Fruit fly (Drosophila melanogaster) whole organism, embryonic: Measurements from ENCODE around the gene haf.

Source experiments
- B-H1 ChIP-seq: fragments of 200-800 bp; sonication (Bioruptor generic); IDR thresholded peaks from 3 replicates; pipeline ENCODE4 v1.3.6; 2022; ENCODE audit warnings: missing biosample characterization, missing genetic modification characterization
- Bdp1 ChIP-seq: fragments of 200-800 bp; sonication (Bioruptor generic); optimal IDR thresholded peaks from 3 replicates; lab custom pipeline; 2016; ENCODE audit warnings: missing biosample characterization, missing genetic modification characterization
- CG10209 ChIP-seq: fragments of 200-800 bp; sonication (Bioruptor generic); optimal IDR thresholded peaks from 3 replicates; lab custom pipeline; 2017; ENCODE audit warnings: missing biosample characterization, mild to moderate bottlenecking, missing genetic modification characterization, missing genetic modification reagents
- CG10959 ChIP-seq: fragments of 200-800 bp; sonication (Bioruptor generic); IDR thresholded peaks from 2 replicates; pipeline ENCODE4 v1.3.6; 2022; ENCODE audit warnings: missing biosample characterization, missing genetic modification characterization
- CG11560 ChIP-seq: fragments of 200-800 bp; sonication (Bioruptor generic); IDR thresholded peaks from 3 replicates; pipeline ENCODE4 v1.3.6; 2022; ENCODE audit warnings: missing biosample characterization, missing genetic modification characterization
- CG13123 ChIP-seq: fragments of 200-800 bp; sonication (Bioruptor generic); optimal IDR thresholded peaks from 2 replicates; lab custom pipeline; 2016; ENCODE audit warnings: missing biosample characterization, missing genetic modification characterization
- CG13424 ChIP-seq: fragments of 200-800 bp; sonication (Bioruptor generic); optimal IDR thresholded peaks from 2 replicates; lab custom pipeline; 2019; ENCODE audit warnings: missing biosample characterization, mild to moderate bottlenecking, missing genetic modification characterization, moderate library complexity
- CG17186 ChIP-seq: fragments of 200-800 bp; sonication (Bioruptor generic); optimal IDR thresholded peaks from 3 replicates; lab custom pipeline; 2017; ENCODE audit warnings: missing biosample characterization, missing genetic modification reagents, missing genetic modification characterization
- CG31224 ChIP-seq: fragments of 200-800 bp; sonication (Bioruptor generic); IDR thresholded peaks from 2 replicates; pipeline ENCODE4 v1.3.6; 2022; ENCODE audit warnings: missing biosample characterization, missing genetic modification characterization
- CG32532 ChIP-seq: fragments of 200-800 bp; sonication (Bioruptor generic); IDR thresholded peaks from 2 replicates; pipeline ENCODE4 v1.3.6; 2022; ENCODE audit warnings: missing biosample characterization, missing genetic modification characterization
- CG3281 ChIP-seq: fragments of 200-800 bp; sonication (Bioruptor generic); optimal IDR thresholded peaks from 3 replicates; lab custom pipeline; 2017; ENCODE audit warnings: missing biosample characterization, mild to moderate bottlenecking, missing genetic modification characterization
- CG4820 ChIP-seq: fragments of 200-800 bp; sonication (Bioruptor generic); optimal IDR thresholded peaks from 3 replicates; lab custom pipeline; 2016; ENCODE audit warnings: missing biosample characterization, missing genetic modification characterization
- CG6254 ChIP-seq: fragments of 200-800 bp; sonication (Bioruptor generic); optimal IDR thresholded peaks from 3 replicates; lab custom pipeline; 2017; ENCODE audit warnings: mild to moderate bottlenecking, missing biosample characterization, missing genetic modification reagents, missing genetic modification characterization
- CG6272 ChIP-seq: fragments of 200-800 bp; sonication (Bioruptor generic); IDR thresholded peaks from 2 replicates; pipeline ENCODE4 v1.3.6; 2022; ENCODE audit warnings: missing biosample characterization, missing genetic modification characterization
- CG7372 ChIP-seq: fragments of 200-800 bp; sonication (Bioruptor generic); IDR thresholded peaks from 2 replicates; pipeline ENCODE4 v1.3.6; 2022; ENCODE audit warnings: missing biosample characterization, missing genetic modification characterization
- CG7745 ChIP-seq: fragments of 200-800 bp; sonication (Bioruptor generic); optimal IDR thresholded peaks from 2 replicates; lab custom pipeline; 2018; ENCODE audit warnings: missing biosample characterization, mild to moderate bottlenecking, missing genetic modification characterization, moderate library complexity
- CG7928 ChIP-seq: fragments of 200-800 bp; sonication (Bioruptor generic); optimal IDR thresholded peaks from 2 replicates; lab custom pipeline; 2017; ENCODE audit warnings: missing biosample characterization, mild to moderate bottlenecking, missing genetic modification characterization
- CG8388 ChIP-seq: fragments of 200-800 bp; sonication (Bioruptor generic); optimal IDR thresholded peaks from 2 replicates; lab custom pipeline; 2019; ENCODE audit warnings: missing biosample characterization, mild to moderate bottlenecking, missing genetic modification characterization, moderate library complexity
- CG9609 ChIP-seq: fragments of 200-800 bp; sonication (Bioruptor generic); optimal IDR thresholded peaks from 3 replicates; lab custom pipeline; 2016; ENCODE audit warnings: missing biosample characterization, missing genetic modification characterization
- CG9932 ChIP-seq: fragments of 200-800 bp; sonication (Bioruptor generic); IDR thresholded peaks from 2 replicates; pipeline ENCODE4 v1.3.6; 2022; ENCODE audit warnings: missing biosample characterization, missing genetic modification characterization
- Camta ChIP-seq: fragments of 200-800 bp; sonication (Bioruptor generic); optimal IDR thresholded peaks from 2 replicates; lab custom pipeline; 2016; ENCODE audit warnings: missing biosample characterization, missing genetic modification characterization
- D ChIP-seq, 2 experiments: fragments of 200-800 bp in 1 of 2; fragments of >200 bp in 1 of 2; sonication (Bioruptor generic) in 1 of 2; optimal IDR thresholded peaks; 2 replicates in 1 of 2; 3 replicates in 1 of 2; lab custom pipeline; 2017; ENCODE audit warnings: mild to moderate bottlenecking in 1 of 2, missing biosample characterization in 1 of 2, missing genetic modification characterization in 1 of 2, missing genetic modification reagents in 1 of 2
- E2f1 ChIP-seq: fragments of 200-800 bp; sonication (Bioruptor generic); IDR thresholded peaks from 2 replicates; pipeline ENCODE4 v1.3.6; 2022; ENCODE audit warnings: missing biosample characterization, missing genetic modification characterization
- HmgZ ChIP-seq: fragments of 200-800 bp; sonication (Bioruptor generic); optimal IDR thresholded peaks from 2 replicates; lab custom pipeline; 2018; ENCODE audit warnings: missing biosample characterization, mild to moderate bottlenecking, missing genetic modification characterization
- Hr51 ChIP-seq, 2 experiments: fragments of 200-800 bp; sonication (Bioruptor generic); optimal IDR thresholded peaks; 2 replicates in 1 of 2; 3 replicates in 1 of 2; lab custom pipeline; 2016 to 2018; ENCODE audit warnings: missing biosample characterization in 2 of 2, missing genetic modification characterization in 2 of 2, mild to moderate bottlenecking in 1 of 2, moderate library complexity in 1 of 2
- NC2β ChIP-seq: fragments of 200-800 bp; sonication (Bioruptor generic); optimal IDR thresholded peaks from 2 replicates; lab custom pipeline; 2016; ENCODE audit warnings: missing biosample characterization, missing genetic modification characterization
- Poxn ChIP-seq: fragments of 200-800 bp; sonication (Bioruptor generic); IDR thresholded peaks from 2 replicates; pipeline ENCODE4 v1.3.6; 2022; ENCODE audit warnings: missing biosample characterization, missing genetic modification characterization
- Scr ChIP-seq: fragments of 200-800 bp; sonication (Bioruptor generic); IDR thresholded peaks from 2 replicates; pipeline ENCODE4 v1.3.6; 2022; ENCODE audit warnings: missing biosample characterization, missing genetic modification characterization; ENCODE audit not compliant: partially characterized antibody
- Sox102F ChIP-seq: fragments of 200-800 bp; sonication (Bioruptor generic); optimal IDR thresholded peaks from 2 replicates; lab custom pipeline; 2018; ENCODE audit warnings: missing biosample characterization, mild to moderate bottlenecking, missing genetic modification characterization, moderate library complexity
- Stat92E ChIP-seq, 3 experiments: fragments of >200 bp in 2 of 3; fragments of 200-800 bp in 1 of 3; sonication (Bioruptor generic) in 1 of 3; optimal IDR thresholded peaks; 2 replicates each; lab custom pipeline; 2017 to 2019; ENCODE audit warnings: missing biosample characterization in 3 of 3, missing genetic modification characterization in 3 of 3, mild to moderate bottlenecking in 1 of 3, moderate library complexity in 1 of 3
- bab2 ChIP-seq: fragments of 200-800 bp; sonication (Bioruptor generic); optimal IDR thresholded peaks from 2 replicates; lab custom pipeline; 2016; ENCODE audit warnings: missing biosample characterization, missing genetic modification characterization
- btn ChIP-seq: fragments of 200-800 bp; sonication (Bioruptor generic); optimal IDR thresholded peaks from 2 replicates; lab custom pipeline; 2016; ENCODE audit warnings: missing biosample characterization, missing genetic modification characterization
- dimm ChIP-seq: fragments of 200-800 bp; sonication (Bioruptor generic); IDR thresholded peaks from 2 replicates; pipeline ENCODE4 v1.3.6; 2022; ENCODE audit warnings: missing biosample characterization, missing genetic modification characterization
- fd3F ChIP-seq: fragments of 200-800 bp; sonication (Bioruptor generic); optimal IDR thresholded peaks from 2 replicates; lab custom pipeline; 2018; ENCODE audit warnings: missing biosample characterization, mild to moderate bottlenecking, missing genetic modification characterization, moderate library complexity
- gcm ChIP-seq: fragments of 200-800 bp; sonication (Bioruptor generic); optimal IDR thresholded peaks from 2 replicates; lab custom pipeline; 2019; ENCODE audit warnings: missing biosample characterization, mild to moderate bottlenecking, missing genetic modification characterization, moderate library complexity
- gcm2 ChIP-seq: fragments of 200-800 bp; sonication (Bioruptor generic); optimal IDR thresholded peaks from 2 replicates; lab custom pipeline; 2016; ENCODE audit warnings: missing biosample characterization, missing genetic modification characterization
- h ChIP-seq: fragments of >200 bp; optimal IDR thresholded peaks from 2 replicates; lab custom pipeline; 2017
- hb ChIP-seq: fragments of 200-800 bp; sonication (Bioruptor generic); IDR thresholded peaks from 3 replicates; pipeline ENCODE4 v1.3.6; 2022; ENCODE audit warnings: missing biosample characterization, missing genetic modification characterization; ENCODE audit not compliant: partially characterized antibody
- lilli ChIP-seq: fragments of 200-800 bp; sonication (Bioruptor generic); optimal IDR thresholded peaks from 3 replicates; lab custom pipeline; 2016; ENCODE audit warnings: missing biosample characterization, missing genetic modification characterization
- maf-S ChIP-seq: fragments of 200-800 bp; sonication (Bioruptor generic); optimal IDR thresholded peaks from 2 replicates; lab custom pipeline; 2016; ENCODE audit warnings: missing biosample characterization, missing genetic modification characterization
- mld ChIP-seq: fragments of 200-800 bp; sonication (Bioruptor generic); IDR thresholded peaks from 3 replicates; pipeline ENCODE4 v1.3.6; 2022; ENCODE audit warnings: missing biosample characterization, missing genetic modification characterization; ENCODE audit not compliant: partially characterized antibody
- odd ChIP-seq: fragments of 200-800 bp; sonication (Bioruptor generic); optimal IDR thresholded peaks from 2 replicates; lab custom pipeline; 2017; ENCODE audit warnings: missing biosample characterization, mild to moderate bottlenecking, missing genetic modification characterization
- psq ChIP-seq: fragments of 200-800 bp; sonication (Bioruptor generic); optimal IDR thresholded peaks from 2 replicates; lab custom pipeline; 2017; ENCODE audit warnings: missing biosample characterization, missing genetic modification characterization
- shn ChIP-seq: fragments of 200-800 bp; sonication (Bioruptor generic); optimal IDR thresholded peaks from 3 replicates; lab custom pipeline; 2016; ENCODE audit warnings: missing biosample characterization, missing genetic modification characterization
- slbo ChIP-seq: fragments of 200-800 bp; sonication (Bioruptor generic); IDR thresholded peaks from 2 replicates; pipeline ENCODE4 v1.3.6; 2022; ENCODE audit warnings: missing biosample characterization, missing genetic modification characterization
- so ChIP-seq: fragments of 200-800 bp; sonication (Bioruptor generic); IDR thresholded peaks from 3 replicates; pipeline ENCODE4 v1.3.6; 2022; ENCODE audit warnings: missing biosample characterization, missing genetic modification characterization
- stwl ChIP-seq: fragments of 200-800 bp; sonication (Bioruptor generic); optimal IDR thresholded peaks from 3 replicates; lab custom pipeline; 2018; ENCODE audit warnings: missing biosample characterization, mild to moderate bottlenecking, missing genetic modification characterization, moderate library complexity
- tna ChIP-seq: fragments of 200-800 bp; sonication (Bioruptor generic); IDR thresholded peaks from 2 replicates; pipeline ENCODE4 v1.3.6; 2022; ENCODE audit warnings: missing biosample characterization, missing genetic modification characterization; ENCODE audit not compliant: partially characterized antibody
- trem ChIP-seq: fragments of 200-800 bp; optimal IDR thresholded peaks from 3 replicates; lab custom pipeline; 2019; ENCODE audit warnings: missing biosample characterization, mild to moderate bottlenecking, missing genetic modification characterization, moderate library complexity
- usp ChIP-seq: fragments of >200 bp; optimal IDR thresholded peaks from 2 replicates; lab custom pipeline; 2017; ENCODE audit warnings: missing biosample characterization, missing genetic modification characterization
- vvl ChIP-seq: fragments of 200-800 bp; sonication (Bioruptor generic); IDR thresholded peaks from 2 replicates; pipeline ENCODE4 v1.3.6; 2022; ENCODE audit warnings: missing biosample characterization, missing genetic modification characterization

haf gene

DNA sequence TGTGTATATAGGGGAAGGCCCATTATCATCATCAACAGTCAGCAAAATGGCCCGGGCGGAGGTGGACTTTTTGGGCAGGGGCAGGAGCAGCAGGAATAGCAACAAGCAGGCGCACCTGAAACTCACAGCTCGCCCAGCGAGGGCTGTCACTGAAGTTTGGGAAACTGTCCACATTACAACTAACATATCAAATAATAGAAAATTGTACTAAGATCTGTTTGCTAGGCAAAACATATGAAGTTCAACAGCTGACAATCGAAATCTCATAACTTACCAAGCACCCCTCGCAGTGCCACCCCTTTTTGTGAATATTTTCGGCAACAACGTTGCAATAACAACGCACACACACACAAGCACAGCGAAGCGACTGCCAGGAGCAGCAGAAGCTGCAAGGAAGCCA, 69.8 kb downstream of the haf start (continued):
- TF ChIP-seq btn (peak; percentile 23), bab2 (GFP tag; lab: Kevin White, UChicago) (peak; percentile 68), tna (no peak), gcm2 (peak; percentile 44), h (lab: Kevin White, UChicago) (no peak), psq (GFP tag; lab: Kevin White, UChicago) (peak; percentile 23), CG10959 (no peak), CG9609 (GFP tag; lab: Kevin White, UChicago) (peak; percentile 67), trem (tag; lab: Kevin White, UChicago) (no peak), vvl (peak; percentile 93), CG13424 (tag; lab: Kevin White, UChicago) (peak; percentile 70), CG7372 (GFP tag; lab: Robert Waterston, UW) (peak; percentile 76), Scr (GFP tag; lab: Robert Waterston, UW) (no peak), D (optimal IDR thresholded peaks at IDR 0.05; lab: Kevin White, UChicago) (no peak), D (GFP tag; optimal IDR thresholded peaks at IDR 0.05; lab: Kevin White, UChicago) (peak; percentile 27), slbo (GFP tag; lab: Robert Waterston, UW) (peak; percentile 96), fd3F (GFP tag; lab: Kevin White, UChicago) (peak; percentile 60), usp (GFP tag; lab: Kevin White, UChicago) (no peak), NC2β (GFP tag; lab: Kevin White, UChicago) (peak; percentile 25), CG11560 (tag; lab: Robert Waterston, UW) (peak; percentile 82), Hr51 (GFP tag; optimal IDR thresholded peaks at IDR 0.05; lab: Kevin White, UChicago) (peak; percentile 17 to 70), stwl (no peak), CG4820 (GFP tag; lab: Kevin White, UChicago) (peak; percentile 63), CG7745 (tag; lab: Kevin White, UChicago) (no peak), lilli (GFP tag; lab: Kevin White, UChicago) (peak; percentile 79), E2f1 (GFP tag; lab: Robert Waterston, UW) (peak; percentile 88), Sox102F (peak; percentile 78), CG17186 (GFP tag; lab: Kevin White, UChicago) (no peak), mld (no peak), CG6272 (GFP tag; lab: Robert Waterston, UW) (0 out of 2 replicates have a peak, but pooled peaks have one; percentile 36), CG7928 (GFP tag; lab: Kevin White, UChicago) (no peak), shn (peak; percentile 47), odd (GFP tag; lab: Kevin White, UChicago) (no peak), hb (GFP tag; lab: Robert Waterston, UW) (no peak), CG13123 (GFP tag; lab: Kevin White, UChicago) (no peak), CG9932 (GFP tag; lab: Robert Waterston, UW) (peak; percentile 90), dimm (GFP tag; lab: Robert Waterston, UW) (peak; percentile 69), HmgZ (peak; percentile 77), CG31224 (GFP tag; lab: Robert Waterston, UW) (peak; percentile 80), CG8388 (GFP tag; lab: Kevin White, UChicago) (peak; percentile 17), B-H1 (peak; percentile 82), CG3281 (GFP tag; lab: Kevin White, UChicago) (peak; percentile 77), so (GFP tag; lab: Robert Waterston, UW) (peak; percentile 85), Bdp1 (GFP tag; lab: Kevin White, UChicago) (peak; percentile 49), Stat92E (GFP tag; optimal IDR thresholded peaks at IDR 0.05; lab: Kevin White, UChicago) (no peak), maf-S (GFP tag; lab: Kevin White, UChicago) (peak; percentile 69), Poxn (GFP tag; lab: Robert Waterston, UW) (peak; percentile 69), CG10209 (GFP tag; lab: Kevin White, UChicago) (peak; percentile 72), CG6254 (peak; percentile 12), Camta (GFP tag; lab: Kevin White, UChicago) (peak; percentile 41), CG32532 (GFP tag; lab: Robert Waterston, UW) (peak; percentile 88), gcm (GFP tag; lab: Kevin White, UChicago) (peak; percentile 24)
